Worm (Caenorhabditis elegans) whole organism, L3 larva: ENCODE measurements around the gene Y58A7A.4.

Source experiments
- ceh-9 ChIP-seq: sonication (generic microtip); optimal IDR thresholded peaks from 2 replicates; lab custom pipeline; 2018; ENCODE audit warnings: missing biosample characterization, missing genetic modification characterization
- mdl-1 ChIP-seq: fragments of 150-350 bp; optimal IDR thresholded peaks from 2 replicates; lab custom pipeline; 2014; ENCODE audit warnings: missing biosample characterization, missing genetic modification characterization
- nhr-43 ChIP-seq: sonication (generic microtip); optimal IDR thresholded peaks from 2 replicates; lab custom pipeline; 2016; ENCODE audit warnings: mild to moderate bottlenecking, missing genetic modification characterization, missing compliant biosample characterization; ENCODE audit not compliant: poor library complexity, severe bottlenecking
- nhr-67 ChIP-seq: fragments of 150-350 bp; optimal IDR thresholded peaks from 2 replicates; lab custom pipeline; 2014; ENCODE audit warnings: missing biosample characterization, missing genetic modification characterization
- pqm-1 ChIP-seq: fragments of 150-350 bp; optimal IDR thresholded peaks from 2 replicates; lab custom pipeline; 2017; ENCODE audit warnings: missing biosample characterization, missing genetic modification characterization, inconsistent platforms

ce11 chrV:5038449-5038848 lies 46.4 kb downstream of the Y58A7A.4 start:
- TF ChIP-seq pqm-1 (tag; lab: Kevin White, UChicago) (no peak), nhr-67 (tag; lab: Kevin White, UChicago) (no peak), mdl-1 (tag; lab: Kevin White, UChicago) (no peak), nhr-43 (tag; lab: Kevin White, UChicago) (no peak), ceh-9 (tag; lab: Kevin White, UChicago) (no peak)
